Fruit fly (Drosophila melanogaster) whole organism, embryonic: ENCODE data around the gene CG44303.

Experiments
- Adf1 ChIP-seq: fragments of 200-800 bp; sonication (Bioruptor generic); IDR thresholded peaks from 2 replicates; pipeline ENCODE4 v1.3.6; 2022; ENCODE audit warnings: missing biosample characterization, missing genetic modification characterization
- Blimp-1 ChIP-seq: fragments of 200-800 bp; sonication (Bioruptor generic); optimal IDR thresholded peaks from 3 replicates; lab custom pipeline; 2018; ENCODE audit warnings: missing biosample characterization, missing genetic modification characterization, mild to moderate bottlenecking, moderate library complexity, missing genetic modification reagents
- CG10147 ChIP-seq: fragments of 200-800 bp; sonication (Bioruptor generic); optimal IDR thresholded peaks from 2 replicates; lab custom pipeline; 2019; ENCODE audit warnings: missing biosample characterization, mild to moderate bottlenecking, missing genetic modification characterization, moderate library complexity
- CG10274 ChIP-seq: fragments of 200-800 bp; sonication (Bioruptor generic); optimal IDR thresholded peaks from 3 replicates; lab custom pipeline; 2017; ENCODE audit warnings: missing biosample characterization, mild to moderate bottlenecking, missing genetic modification characterization
- CG11247 ChIP-seq: fragments of 200-800 bp; sonication (Bioruptor generic); IDR thresholded peaks from 2 replicates; pipeline ENCODE4 v1.3.6; 2022; ENCODE audit warnings: missing biosample characterization, missing genetic modification characterization
- CG11398 ChIP-seq: fragments of 200-800 bp; sonication (Bioruptor generic); optimal IDR thresholded peaks from 2 replicates; lab custom pipeline; 2016; ENCODE audit warnings: missing biosample characterization, missing genetic modification characterization
- CG11696 ChIP-seq: fragments of 200-800 bp; sonication (Bioruptor generic); IDR thresholded peaks from 2 replicates; pipeline ENCODE4 v1.3.6; 2022; ENCODE audit warnings: missing biosample characterization, missing genetic modification characterization
- CG11723 ChIP-seq: fragments of 200-800 bp; sonication (Bioruptor generic); optimal IDR thresholded peaks from 2 replicates; lab custom pipeline; 2017; ENCODE audit warnings: missing biosample characterization, mild to moderate bottlenecking, missing genetic modification characterization
- CG12391 ChIP-seq: fragments of 200-800 bp; sonication (Bioruptor generic); optimal IDR thresholded peaks from 3 replicates; lab custom pipeline; 2018; ENCODE audit warnings: missing biosample characterization, mild to moderate bottlenecking, missing genetic modification characterization, moderate library complexity
- CG13296 ChIP-seq: fragments of 200-800 bp; sonication (Bioruptor generic); optimal IDR thresholded peaks from 3 replicates; lab custom pipeline; 2018; ENCODE audit warnings: missing biosample characterization, mild to moderate bottlenecking, missing genetic modification characterization
- CG13624 ChIP-seq: fragments of 200-800 bp; sonication (Bioruptor generic); optimal IDR thresholded peaks from 2 replicates; lab custom pipeline; 2016; ENCODE audit warnings: missing biosample characterization, missing genetic modification characterization
- CG18011 ChIP-seq: fragments of 200-800 bp; sonication (Bioruptor generic); optimal IDR thresholded peaks from 2 replicates; lab custom pipeline; 2017; ENCODE audit warnings: missing biosample characterization, missing genetic modification characterization, mild to moderate bottlenecking, moderate library complexity, missing genotype
- CG18619 ChIP-seq: fragments of 200-800 bp; sonication (Bioruptor generic); optimal IDR thresholded peaks from 3 replicates; lab custom pipeline; 2017; ENCODE audit warnings: missing biosample characterization, mild to moderate bottlenecking, missing genetic modification characterization
- CG18764 ChIP-seq: fragments of 200-800 bp; sonication (Bioruptor generic); optimal IDR thresholded peaks from 3 replicates; lab custom pipeline; 2016; ENCODE audit warnings: missing biosample characterization, missing genetic modification characterization
- CG2678 ChIP-seq: fragments of 200-800 bp; sonication (Bioruptor generic); optimal IDR thresholded peaks from 3 replicates; lab custom pipeline; 2019; ENCODE audit warnings: missing biosample characterization, mild to moderate bottlenecking, missing genetic modification characterization, moderate library complexity
- CG2712 ChIP-seq: fragments of 200-800 bp; optimal IDR thresholded peaks from 3 replicates; lab custom pipeline; 2019; ENCODE audit warnings: missing biosample characterization, mild to moderate bottlenecking, missing genetic modification characterization, moderate library complexity
- CG30020 ChIP-seq: fragments of 200-800 bp; optimal IDR thresholded peaks from 2 replicates; lab custom pipeline; 2019; ENCODE audit warnings: missing biosample characterization, mild to moderate bottlenecking, missing genetic modification characterization, moderate library complexity
- CG6654 ChIP-seq: fragments of 200-800 bp; sonication (Bioruptor generic); optimal IDR thresholded peaks from 2 replicates; lab custom pipeline; 2017; ENCODE audit warnings: missing biosample characterization, mild to moderate bottlenecking, missing genetic modification characterization
- CG6791 ChIP-seq: fragments of 200-800 bp; sonication (Bioruptor generic); IDR thresholded peaks from 3 replicates; pipeline ENCODE4 v1.3.6; 2022; ENCODE audit warnings: missing biosample characterization, missing genetic modification characterization; ENCODE audit not compliant: partially characterized antibody
- CG7357 ChIP-seq: fragments of 200-800 bp; sonication (Bioruptor generic); IDR thresholded peaks from 3 replicates; pipeline ENCODE4 v1.3.6; 2022; ENCODE audit warnings: missing biosample characterization, missing genetic modification characterization
- CG7556 ChIP-seq: fragments of 200-800 bp; sonication (Bioruptor generic); optimal IDR thresholded peaks from 2 replicates; lab custom pipeline; 2017; ENCODE audit warnings: missing biosample characterization, mild to moderate bottlenecking, missing genetic modification characterization
- CG7786 ChIP-seq: fragments of 200-800 bp; sonication (Bioruptor generic); optimal IDR thresholded peaks from 2 replicates; lab custom pipeline; 2016; ENCODE audit warnings: missing biosample characterization, missing genetic modification characterization
- CG8089 ChIP-seq: fragments of 200-800 bp; sonication (Bioruptor generic); optimal IDR thresholded peaks from 3 replicates; lab custom pipeline; 2016; ENCODE audit warnings: missing biosample characterization, missing genetic modification characterization
- CG9609 ChIP-seq: fragments of 200-800 bp; sonication (Bioruptor generic); optimal IDR thresholded peaks from 3 replicates; lab custom pipeline; 2016; ENCODE audit warnings: missing biosample characterization, missing genetic modification characterization
- Doc2 ChIP-seq: fragments of 200-800 bp; sonication (Bioruptor generic); IDR thresholded peaks from 2 replicates; pipeline ENCODE4 v1.3.6; 2022; ENCODE audit warnings: missing biosample characterization, missing genetic modification characterization
- Doc3 ChIP-seq: fragments of 200-800 bp; sonication (Bioruptor generic); IDR thresholded peaks from 3 replicates; pipeline ENCODE4 v1.3.6; 2022; ENCODE audit warnings: missing biosample characterization, missing genetic modification characterization; ENCODE audit not compliant: partially characterized antibody
- Ets65A ChIP-seq: fragments of 200-800 bp; sonication (Bioruptor generic); peaks from one replicate; lab custom pipeline; 2016; ENCODE audit warnings: missing biosample characterization, missing genetic modification characterization
- Hmx ChIP-seq: fragments of 200-800 bp; sonication (Bioruptor generic); optimal IDR thresholded peaks from 2 replicates; lab custom pipeline; 2016; ENCODE audit warnings: missing biosample characterization, missing genetic modification characterization
- Hr39 ChIP-seq: fragments of >200 bp; optimal IDR thresholded peaks from 2 replicates; lab custom pipeline; 2017
- Jarid2 ChIP-seq: fragments of 200-800 bp; sonication (Bioruptor generic); optimal IDR thresholded peaks from 3 replicates; lab custom pipeline; 2017; ENCODE audit warnings: mild to moderate bottlenecking, missing biosample characterization, missing genetic modification reagents, missing genetic modification characterization
- Myb ChIP-seq: fragments of 200-800 bp; sonication (Bioruptor generic); optimal IDR thresholded peaks from 2 replicates; lab custom pipeline; 2016; ENCODE audit warnings: missing biosample characterization, missing genetic modification characterization
- Nf-YC ChIP-seq: fragments of 200-800 bp; optimal IDR thresholded peaks from 3 replicates; lab custom pipeline; 2019; ENCODE audit warnings: missing biosample characterization, mild to moderate bottlenecking, missing genetic modification characterization, moderate library complexity
- Scr ChIP-seq: fragments of 200-800 bp; sonication (Bioruptor generic); IDR thresholded peaks from 2 replicates; pipeline ENCODE4 v1.3.6; 2022; ENCODE audit warnings: missing biosample characterization, missing genetic modification characterization; ENCODE audit not compliant: partially characterized antibody
- bcd ChIP-seq: fragments of 200-800 bp; sonication (Bioruptor generic); optimal IDR thresholded peaks from 2 replicates; lab custom pipeline; 2017; ENCODE audit warnings: missing biosample characterization, mild to moderate bottlenecking, missing genetic modification characterization
- bowl ChIP-seq: fragments of 200-800 bp; sonication (Bioruptor generic); IDR thresholded peaks from 2 replicates; pipeline ENCODE4 v1.3.6; 2022; ENCODE audit warnings: missing biosample characterization, missing genetic modification characterization
- br ChIP-seq: fragments of >200 bp; optimal IDR thresholded peaks from 2 replicates; lab custom pipeline; 2017
- croc ChIP-seq: fragments of 200-800 bp; sonication (Bioruptor generic); conservative IDR thresholded peaks from 3 replicates; pipeline ENCODE4 v1.3.6; 2022; ENCODE audit warnings: missing biosample characterization, missing genetic modification characterization
- crol ChIP-seq: fragments of 200-800 bp; sonication (Bioruptor generic); IDR thresholded peaks from 2 replicates; pipeline ENCODE4 v1.3.6; 2022; ENCODE audit warnings: missing biosample characterization, missing genetic modification characterization
- dati ChIP-seq: fragments of 200-800 bp; sonication (Bioruptor generic); IDR thresholded peaks from 2 replicates; pipeline ENCODE4 v1.3.6; 2022; ENCODE audit warnings: missing biosample characterization, missing genetic modification characterization
- disco-r ChIP-seq: fragments of 200-800 bp; sonication (Bioruptor generic); optimal IDR thresholded peaks from 2 replicates; lab custom pipeline; 2016; ENCODE audit warnings: missing biosample characterization, missing genetic modification characterization
- dpn ChIP-seq, 2 experiments: fragments of 200-800 bp; sonication (Bioruptor generic); optimal IDR thresholded peaks; 3 replicates each; lab custom pipeline; 2016; ENCODE audit warnings: missing biosample characterization in 2 of 2, missing genetic modification characterization in 2 of 2
- emc ChIP-seq: fragments of 200-800 bp; sonication (Bioruptor generic); optimal IDR thresholded peaks from 2 replicates; lab custom pipeline; 2016; ENCODE audit warnings: missing biosample characterization, missing genetic modification characterization
- eve ChIP-seq, 2 experiments: fragments of >200 bp; optimal IDR thresholded peaks; 2 replicates each; lab custom pipeline; 2017; ENCODE audit warnings: missing biosample characterization in 2 of 2, missing genetic modification characterization in 2 of 2
- exex ChIP-seq: fragments of 200-800 bp; sonication (Bioruptor generic); optimal IDR thresholded peaks from 4 replicates; lab custom pipeline; 2018; ENCODE audit warnings: missing biosample characterization, mild to moderate bottlenecking, missing genetic modification characterization, moderate library complexity
- fru ChIP-seq: fragments of >200 bp; optimal IDR thresholded peaks from 2 replicates; lab custom pipeline; 2017
- gce ChIP-seq: fragments of 200-800 bp; sonication (Bioruptor generic); IDR thresholded peaks from 3 replicates; pipeline ENCODE4 v1.3.6; 2022; ENCODE audit warnings: missing biosample characterization, missing genetic modification characterization
- gcm2 ChIP-seq: fragments of 200-800 bp; sonication (Bioruptor generic); optimal IDR thresholded peaks from 2 replicates; lab custom pipeline; 2016; ENCODE audit warnings: missing biosample characterization, missing genetic modification characterization
- onecut ChIP-seq: fragments of 200-800 bp; sonication (Bioruptor generic); IDR thresholded peaks from 2 replicates; pipeline ENCODE4 v1.3.6; 2022; ENCODE audit warnings: missing biosample characterization, missing genetic modification characterization
- pb ChIP-seq: fragments of 200-800 bp; sonication (Bioruptor generic); optimal IDR thresholded peaks from 3 replicates; lab custom pipeline; 2016; ENCODE audit warnings: missing biosample characterization, missing genetic modification characterization
- pum ChIP-seq: fragments of 200-800 bp; sonication (Bioruptor generic); optimal IDR thresholded peaks from 2 replicates; lab custom pipeline; 2016; ENCODE audit warnings: missing biosample characterization, missing genetic modification characterization
- sisA ChIP-seq: fragments of 200-800 bp; sonication (Bioruptor generic); IDR thresholded peaks from 2 replicates; pipeline ENCODE4 v1.3.6; 2022; ENCODE audit warnings: missing biosample characterization, missing genetic modification characterization
- so ChIP-seq: fragments of 200-800 bp; sonication (Bioruptor generic); IDR thresholded peaks from 3 replicates; pipeline ENCODE4 v1.3.6; 2022; ENCODE audit warnings: missing biosample characterization, missing genetic modification characterization
- trem ChIP-seq: fragments of 200-800 bp; optimal IDR thresholded peaks from 3 replicates; lab custom pipeline; 2019; ENCODE audit warnings: missing biosample characterization, mild to moderate bottlenecking, missing genetic modification characterization, moderate library complexity

Gene CG44303

dm6 chrX:6677826-6678489 is 9.3 kb downstream of the CG44303 start, which contains the start of gene Fum1 (continued):
- TF ChIP-seq CG9609 (GFP tag; lab: Kevin White, UChicago) (no peak), Scr (GFP tag; lab: Robert Waterston, UW) (peak; percentile 95), CG2712 (tag; lab: Kevin White, UChicago) (peak; percentile 43), Myb (GFP tag; lab: Kevin White, UChicago) (peak; percentile 33), CG30020 (tag; lab: Kevin White, UChicago) (peak; percentile 18), CG7556 (GFP tag; lab: Kevin White, UChicago) (no peak), CG10147 (GFP tag; lab: Kevin White, UChicago) (peak; percentile 16), Doc3 (peak; percentile 93), disco-r (GFP tag; lab: Kevin White, UChicago) (no peak), gce (no peak), dati (no peak), CG8089 (no peak), CG10274 (GFP tag; lab: Kevin White, UChicago) (no peak), CG6791 (GFP tag; lab: Robert Waterston, UW) (peak; percentile 78), CG6654 (GFP tag; lab: Kevin White, UChicago) (no peak), pb (GFP tag; lab: Kevin White, UChicago) (no peak), sisA (GFP tag; lab: Robert Waterston, UW) (no peak), Jarid2 (GFP tag; lab: Kevin White, UChicago) (no peak), CG18764 (GFP tag; lab: Kevin White, UChicago) (no peak), fru (lab: Kevin White, UChicago) (no peak), CG7357 (no peak), CG11398 (GFP tag; lab: Kevin White, UChicago) (no peak), eve (GFP tag; optimal IDR thresholded peaks at IDR 0.05; lab: Kevin White, UChicago) (no peak), CG13624 (GFP tag; lab: Kevin White, UChicago) (peak; percentile 20), CG12391 (tag; lab: Kevin White, UChicago) (peak; percentile 51), crol (GFP tag; lab: Robert Waterston, UW) (no peak), onecut (GFP tag; lab: Robert Waterston, UW) (no peak), emc (GFP tag; lab: Kevin White, UChicago) (no peak), Adf1 (GFP tag; lab: Robert Waterston, UW) (no peak), CG13296 (no peak), Hr39 (lab: Kevin White, UChicago) (no peak), CG11696 (GFP tag; lab: Robert Waterston, UW) (no peak), CG11247 (GFP tag; lab: Robert Waterston, UW) (no peak), exex (tag; lab: Kevin White, UChicago) (no peak), gcm2 (no peak), Doc2 (no peak), CG18619 (no peak), Ets65A (peak; percentile 61), br (lab: Kevin White, UChicago) (no peak), croc (no peak), Blimp-1 (GFP tag; lab: Kevin White, UChicago) (no peak), Hmx (GFP tag; lab: Kevin White, UChicago) (no peak), pum (GFP tag; lab: Kevin White, UChicago) (no peak), bowl (GFP tag; lab: Robert Waterston, UW) (no peak), trem (peak; percentile 69), CG7786 (GFP tag; lab: Kevin White, UChicago) (peak; percentile 25), so (GFP tag; lab: Robert Waterston, UW) (no peak), Nf-YC (tag; lab: Kevin White, UChicago) (peak; percentile 45), CG11723 (no peak), CG18011 (GFP tag; lab: Kevin White, UChicago) (no peak), dpn (GFP tag; optimal IDR thresholded peaks at IDR 0.05; lab: Kevin White, UChicago) (peak in 1 of 2 experiments; percentile 6), bcd (GFP tag; lab: Kevin White, UChicago) (no peak), CG2678 (no peak)
